Worm (Caenorhabditis elegans) whole organism, mixed stage, embryonic: ENCODE results near the gene egas-4.

ENCODE experiments used
- elt-3 ChIP-seq: fragments of 150-350 bp; optimal IDR thresholded peaks from 2 replicates; lab custom pipeline; 2014; ENCODE audit warnings: missing biosample characterization, missing genetic modification characterization
- lin-13 ChIP-seq: fragments of 150-350 bp; optimal IDR thresholded peaks from 2 replicates; lab custom pipeline; 2014; ENCODE audit warnings: missing biosample characterization, missing genetic modification characterization
- mep-1 ChIP-seq: fragments of 150-350 bp; optimal IDR thresholded peaks from 2 replicates; lab custom pipeline; 2017; ENCODE audit warnings: missing biosample characterization, missing genetic modification reagents, missing genetic modification characterization, inconsistent platforms
- pha-4 ChIP-seq: fragments of 150-350 bp; optimal IDR thresholded peaks from 2 replicates; lab custom pipeline; 2018; ENCODE audit warnings: missing biosample characterization, missing genetic modification reagents, missing genetic modification characterization
- sptf-1 ChIP-seq: sonication (generic microtip); optimal IDR thresholded peaks from 2 replicates; lab custom pipeline; 2017; ENCODE audit warnings: mild to moderate bottlenecking, missing genetic modification characterization, moderate library complexity, missing compliant biosample characterization
- unc-39 ChIP-seq: fragments of 150-350 bp; optimal IDR thresholded peaks from 2 replicates; lab custom pipeline; 2014; ENCODE audit warnings: missing biosample characterization, missing genetic modification characterization
- unc-62 ChIP-seq: fragments of 150-350 bp; optimal IDR thresholded peaks from 2 replicates; lab custom pipeline; 2014; ENCODE audit warnings: missing biosample characterization, missing genetic modification reagents, missing genetic modification characterization

- TF ChIP-seq pha-4 (tag; lab: Kevin White, UChicago) (no peak), elt-3 (tag; lab: Kevin White, UChicago) (no peak), unc-62 (GFP tag; lab: Kevin White, UChicago) (no peak), mep-1 (tag; lab: Kevin White, UChicago) (no peak), lin-13 (no peak), sptf-1 (no peak), unc-39 (tag; lab: Kevin White, UChicago) (no peak)
Measured at ce11 chrIV:7521591-7521990, 23.9 kb upstream of the egas-4 start.
